Worm (Caenorhabditis elegans) whole organism, young adult: ENCODE data around the gene eat-4.

Experiments used
- B0035.1 ChIP-seq: sonication (generic microtip); optimal IDR thresholded peaks from 2 replicates; lab custom pipeline; 2016; ENCODE audit warnings: missing genetic modification characterization, mild to moderate bottlenecking, missing compliant biosample characterization, missing genotype, missing genetic modification reagents
- C06A6.2 ChIP-seq: fragments of 200-800 bp; sonication (Bioruptor generic); conservative IDR thresholded peaks from 2 replicates; pipeline ENCODE4 v1.3.6; 2022; ENCODE audit warnings: missing genetic modification characterization, missing compliant biosample characterization
- C17E4.6 ChIP-seq: fragments of 200-800 bp; sonication (Bioruptor generic); IDR thresholded peaks from 2 replicates; pipeline ENCODE4 v1.3.6; 2022; ENCODE audit warnings: missing genetic modification reagents, missing genetic modification characterization, missing compliant biosample characterization
- F33H1.4 ChIP-seq: fragments of 200-800 bp; sonication (Bioruptor generic); IDR thresholded peaks from 2 replicates; pipeline ENCODE4 v1.3.6; 2022; ENCODE audit warnings: missing genetic modification reagents, missing genetic modification characterization, missing compliant biosample characterization
- F52B5.7 ChIP-seq: sonication (generic microtip); optimal IDR thresholded peaks from 2 replicates; lab custom pipeline; 2016; ENCODE audit warnings: mild to moderate bottlenecking, missing genetic modification characterization, missing compliant biosample characterization
- F57C9.4 ChIP-seq: sonication (generic microtip); optimal IDR thresholded peaks from 2 replicates; lab custom pipeline; 2017; ENCODE audit warnings: mild to moderate bottlenecking, missing genetic modification characterization, missing compliant biosample characterization
- T26A5.8 ChIP-seq: sonication (generic microtip); optimal IDR thresholded peaks from 2 replicates; lab custom pipeline; 2016; ENCODE audit warnings: missing genetic modification characterization, missing compliant biosample characterization
- Y53G8AR.9 ChIP-seq: fragments of 200-800 bp; sonication (Bioruptor generic); conservative IDR thresholded peaks from 2 replicates; pipeline ENCODE4 v1.3.6; 2022; ENCODE audit warnings: missing genetic modification reagents, missing genetic modification characterization, missing compliant biosample characterization
- Y79H2A.3 ChIP-seq: fragments of 200-800 bp; sonication (Bioruptor generic); conservative IDR thresholded peaks from 2 replicates; pipeline ENCODE4 v1.3.6; 2022; ENCODE audit warnings: missing genetic modification reagents, missing genetic modification characterization, missing compliant biosample characterization
- akir-1 ChIP-seq: fragments of 200-800 bp; sonication (Bioruptor generic); optimal IDR thresholded peaks from 2 replicates; lab custom pipeline; 2018; ENCODE audit warnings: mild to moderate bottlenecking, missing genetic modification characterization, moderate library complexity, missing compliant biosample characterization
- aptf-2 ChIP-seq: fragments of 200-800 bp; sonication (Bioruptor generic); conservative IDR thresholded peaks from 2 replicates; pipeline ENCODE4 v1.3.6; 2022; ENCODE audit warnings: missing genetic modification reagents, missing genetic modification characterization, missing compliant biosample characterization
- athp-1 ChIP-seq: sonication (generic microtip); optimal IDR thresholded peaks from 2 replicates; lab custom pipeline; 2017; ENCODE audit warnings: mild to moderate bottlenecking, missing genetic modification characterization, missing compliant biosample characterization
- bed-1 ChIP-seq: fragments of 200-800 bp; sonication (Bioruptor generic); IDR thresholded peaks from 2 replicates; pipeline ENCODE4 v1.3.6; 2022; ENCODE audit warnings: missing genetic modification reagents, missing genetic modification characterization, missing compliant biosample characterization
- bed-2 ChIP-seq: fragments of 200-800 bp; sonication (Bioruptor generic); IDR thresholded peaks from 2 replicates; pipeline ENCODE4 v1.3.6; 2022; ENCODE audit warnings: missing genetic modification reagents, missing genetic modification characterization, missing compliant biosample characterization
- cebp-1 ChIP-seq, 2 experiments: fragments of 200-800 bp in 1 of 2; sonication (Bioruptor generic) in 1 of 2; sonication (generic microtip) in 1 of 2; IDR thresholded peaks in 1 of 2; optimal IDR thresholded peaks in 1 of 2; 2 replicates each; pipeline versions ENCODE4 v1.3.6 to Lab custom; 2017 to 2022; ENCODE audit warnings: missing compliant biosample characterization in 2 of 2, missing genetic modification characterization in 2 of 2, mild to moderate bottlenecking in 1 of 2, missing genetic modification reagents in 1 of 2, moderate library complexity in 1 of 2
- dpff-1 ChIP-seq: sonication (generic microtip); optimal IDR thresholded peaks from 2 replicates; lab custom pipeline; 2017; ENCODE audit warnings: mild to moderate bottlenecking, missing genetic modification characterization, missing compliant biosample characterization
- hmg-20 ChIP-seq: fragments of 200-800 bp; sonication (Bioruptor generic); IDR thresholded peaks from 2 replicates; pipeline ENCODE4 v1.3.6; 2022; ENCODE audit warnings: missing genetic modification reagents, missing genetic modification characterization, missing compliant biosample characterization
- hsf-1 ChIP-seq: fragments of 200-800 bp; sonication (Bioruptor generic); IDR thresholded peaks from 2 replicates; pipeline ENCODE4 v1.3.6; 2022; ENCODE audit warnings: missing genetic modification reagents, missing genetic modification characterization, missing compliant biosample characterization
- lin-54 ChIP-seq: fragments of 200-800 bp; sonication (Bioruptor generic); optimal IDR thresholded peaks from 2 replicates; lab custom pipeline; 2018; ENCODE audit warnings: mild to moderate bottlenecking, missing genetic modification characterization, missing compliant biosample characterization
- lsy-27 ChIP-seq: sonication (generic microtip); optimal IDR thresholded peaks from 2 replicates; lab custom pipeline; 2017; ENCODE audit warnings: missing genetic modification characterization, mild to moderate bottlenecking, missing compliant biosample characterization, antibody characterized with exemption, missing genotype, borderline replicate concordance; ENCODE audit not compliant: insufficient read depth
- madf-8 ChIP-seq: fragments of 200-800 bp; sonication (Bioruptor generic); conservative IDR thresholded peaks from 2 replicates; pipeline ENCODE4 v1.3.6; 2022; ENCODE audit warnings: missing genetic modification reagents, missing genetic modification characterization, missing compliant biosample characterization
- mcd-1 ChIP-seq: fragments of 200-800 bp; sonication (Bioruptor generic); IDR thresholded peaks from 2 replicates; pipeline ENCODE4 v1.3.6; 2022; ENCODE audit warnings: missing genetic modification reagents, missing genetic modification characterization, missing compliant biosample characterization
- mxl-1 ChIP-seq: sonication (generic microtip); optimal IDR thresholded peaks from 2 replicates; lab custom pipeline; 2016; ENCODE audit warnings: missing genetic modification characterization, missing compliant biosample characterization
- pbrm-1 ChIP-seq: fragments of 200-800 bp; sonication (Bioruptor generic); IDR thresholded peaks from 2 replicates; pipeline ENCODE4 v1.3.6; 2022; ENCODE audit warnings: missing genetic modification reagents, missing genetic modification characterization, missing compliant biosample characterization
- rcor-1 ChIP-seq: fragments of 200-800 bp; sonication (Bioruptor generic); IDR thresholded peaks from 2 replicates; pipeline ENCODE4 v1.3.6; 2022; ENCODE audit warnings: missing genetic modification reagents, missing genetic modification characterization, missing compliant biosample characterization
- rpc-1 ChIP-seq, 2 experiments: fragments of 150-350 bp in 1 of 2; sonication (generic microtip) in 1 of 2; optimal IDR thresholded peaks; 2 replicates each; lab custom pipeline; 2014 to 2018; ENCODE audit warnings: missing biosample characterization in 1 of 2, missing genetic modification characterization in 1 of 2, missing genetic modification reagents in 1 of 2, missing genotype in 1 of 2
- snpc-1.1 ChIP-seq: sonication (generic microtip); optimal IDR thresholded peaks from 2 replicates; lab custom pipeline; 2017; ENCODE audit warnings: missing genetic modification characterization, mild to moderate bottlenecking, missing compliant biosample characterization, antibody characterized with exemption, moderate library complexity, missing genotype, missing genetic modification reagents; ENCODE audit not compliant: insufficient read depth
- snpc-1.3 ChIP-seq: sonication (generic microtip); optimal IDR thresholded peaks from 2 replicates; lab custom pipeline; 2017; ENCODE audit warnings: missing genetic modification characterization, mild to moderate bottlenecking, missing compliant biosample characterization, antibody characterized with exemption, moderate library complexity, missing genotype, missing genetic modification reagents; ENCODE audit not compliant: insufficient read depth
- snpc-4 ChIP-seq, 5 experiments: fragments of 150-350 bp in 1 of 5; sonication (generic microtip) in 4 of 5; optimal IDR thresholded peaks; 2 replicates each; lab custom pipeline; 2014 to 2018; ENCODE audit warnings: missing genetic modification characterization in 5 of 5, missing biosample characterization in 3 of 5, antibody characterized with exemption in 2 of 5, mild to moderate bottlenecking in 2 of 5, missing compliant biosample characterization in 2 of 5, missing genotype in 2 of 5, moderate library complexity in 2 of 5, missing genetic modification reagents in 1 of 5
- tbx-9 ChIP-seq: sonication (generic microtip); optimal IDR thresholded peaks from 2 replicates; lab custom pipeline; 2016; ENCODE audit warnings: borderline replicate concordance, missing genetic modification characterization, inconsistent platforms, missing compliant biosample characterization
- zfh-2 ChIP-seq: fragments of 200-800 bp; sonication (Bioruptor generic); conservative IDR thresholded peaks from 2 replicates; pipeline ENCODE4 v1.3.6; 2022; ENCODE audit warnings: missing genetic modification reagents, missing genetic modification characterization, missing compliant biosample characterization
- ztf-28 ChIP-seq: fragments of 200-800 bp; sonication (Bioruptor generic); IDR thresholded peaks from 2 replicates; pipeline ENCODE4 v1.3.6; 2022; ENCODE audit warnings: missing genetic modification reagents, missing genetic modification characterization, missing compliant biosample characterization
- ztf-3 ChIP-seq: fragments of 200-800 bp; sonication (Bioruptor generic); optimal IDR thresholded peaks from 2 replicates; lab custom pipeline; 2018; ENCODE audit warnings: mild to moderate bottlenecking, missing genetic modification characterization, missing compliant biosample characterization
- ztf-6 ChIP-seq: fragments of 200-800 bp; sonication (Bioruptor generic); IDR thresholded peaks from 2 replicates; pipeline ENCODE4 v1.3.6; 2022; ENCODE audit warnings: missing genetic modification reagents, missing genetic modification characterization, missing compliant biosample characterization

Gene eat-4

ce11 chrIII:9161553-9161952 is 24.9 kb downstream of the eat-4 start, which contains the start of gene ptr-9:
Gene ptr-9, minus strand, starts transcription at chrIII:9161653.
- no peak for TF ChIP-seq rcor-1
- no peak for TF ChIP-seq zfh-2 (GFP tag; lab: Robert Waterston, UW)
- TF ChIP-seq rpc-1 (optimal IDR thresholded peaks at IDR 0.05; lab: Kevin White, UChicago), result no peak
- no peak for TF ChIP-seq rpc-1 (tag; optimal IDR thresholded peaks at IDR 0.05; lab: Kevin White, UChicago)
- TF ChIP-seq tbx-9 (tag; lab: Kevin White, UChicago), result no peak
- TF ChIP-seq snpc-4 (GFP tag; optimal IDR thresholded peaks at IDR 0.05; lab: Kevin White, UChicago), result no peak
- no peak for TF ChIP-seq snpc-4 (tag; optimal IDR thresholded peaks at IDR 0.05; lab: Kevin White, UChicago)
- TF ChIP-seq F33H1.4 (GFP tag; lab: Robert Waterston, UW), result no peak
- TF ChIP-seq ztf-3 (GFP tag; lab: Kevin White, UChicago), result no peak
- no peak for TF ChIP-seq cebp-1 (GFP tag; IDR thresholded peaks at IDR 0.05; lab: Robert Waterston, UW)
- no peak for TF ChIP-seq cebp-1 (tag; optimal IDR thresholded peaks at IDR 0.05; lab: Kevin White, UChicago)
- TF ChIP-seq ztf-6 (GFP tag; lab: Robert Waterston, UW), result no peak
- no peak for TF ChIP-seq madf-8
- no peak for TF ChIP-seq C17E4.6 (GFP tag; lab: Robert Waterston, UW)
- no peak for TF ChIP-seq ztf-28 (GFP tag; lab: Robert Waterston, UW)
- TF ChIP-seq snpc-1.1 (tag; lab: Kevin White, UChicago), result no peak
- TF ChIP-seq F52B5.7 (tag; lab: Kevin White, UChicago), result no peak
- TF ChIP-seq Y53G8AR.9, result no peak
- no peak for TF ChIP-seq dpff-1 (tag; lab: Kevin White, UChicago)
- no peak for TF ChIP-seq C06A6.2 (GFP tag; lab: Robert Waterston, UW)
- TF ChIP-seq bed-1, result no peak
- TF ChIP-seq, all 124 proteins: peak for 0

- TF ChIP-seq lsy-27 (tag; lab: Kevin White, UChicago), result no peak
- TF ChIP-seq akir-1 (GFP tag; lab: Kevin White, UChicago), result no peak
- TF ChIP-seq athp-1 (tag; lab: Kevin White, UChicago), result no peak
- no peak for TF ChIP-seq T26A5.8 (tag; lab: Kevin White, UChicago)
- no peak for TF ChIP-seq hsf-1 (GFP tag; lab: Robert Waterston, UW)
- no peak for TF ChIP-seq mcd-1
- no peak for TF ChIP-seq pbrm-1 (GFP tag; lab: Robert Waterston, UW)
- no peak for TF ChIP-seq snpc-1.3 (tag; lab: Kevin White, UChicago)
- no peak for TF ChIP-seq B0035.1 (tag; lab: Kevin White, UChicago)
- no peak for TF ChIP-seq Y79H2A.3 (GFP tag; lab: Robert Waterston, UW)
- TF ChIP-seq mxl-1, result no peak
- TF ChIP-seq bed-2 (GFP tag; lab: Robert Waterston, UW), result no peak
- no peak for TF ChIP-seq hmg-20 (GFP tag; lab: Robert Waterston, UW)
- TF ChIP-seq rpc-1 (optimal IDR thresholded peaks at IDR 0.05; lab: Kevin White, UChicago), result no peak
- TF ChIP-seq rpc-1 (tag; optimal IDR thresholded peaks at IDR 0.05; lab: Kevin White, UChicago), result no peak
- no peak for TF ChIP-seq F57C9.4
- TF ChIP-seq aptf-2 (GFP tag; lab: Robert Waterston, UW), result no peak
- no peak for TF ChIP-seq lin-54 (GFP tag; lab: Kevin White, UChicago)
- TF ChIP-seq tbx-9 (tag; lab: Kevin White, UChicago), result no peak
- TF ChIP-seq, all 124 proteins: peak for 0
Measured at ce11 chrIII:9162634-9163118, 26.0 kb downstream of the eat-4 start, which contains the start of gene dgk-3. Gene dgk-3, plus strand, starts transcription at chrIII:9163068.
